Fruit fly (Drosophila melanogaster) whole organism, embryonic: ENCODE data around the gene CG9497.

ENCODE experiments used
- Adf1 ChIP-seq: fragments of 200-800 bp; sonication (Bioruptor generic); IDR thresholded peaks from 2 replicates; pipeline ENCODE4 v1.3.6; 2022; ENCODE audit warnings: missing biosample characterization, missing genetic modification characterization
- B-H2 ChIP-seq: fragments of 200-800 bp; sonication (Bioruptor generic); optimal IDR thresholded peaks from 2 replicates; lab custom pipeline; 2018; ENCODE audit warnings: missing biosample characterization, mild to moderate bottlenecking, missing genetic modification characterization
- BtbVII ChIP-seq: fragments of 200-800 bp; sonication (Bioruptor generic); optimal IDR thresholded peaks from 3 replicates; lab custom pipeline; 2017; ENCODE audit warnings: missing biosample characterization, mild to moderate bottlenecking, missing genetic modification characterization
- CG10209 ChIP-seq: fragments of 200-800 bp; sonication (Bioruptor generic); optimal IDR thresholded peaks from 3 replicates; lab custom pipeline; 2017; ENCODE audit warnings: missing biosample characterization, mild to moderate bottlenecking, missing genetic modification characterization, missing genetic modification reagents
- CG1024 ChIP-seq: fragments of 200-800 bp; sonication (Bioruptor generic); IDR thresholded peaks from 2 replicates; pipeline ENCODE4 v1.3.6; 2022; ENCODE audit warnings: missing biosample characterization, missing genetic modification characterization
- CG10274 ChIP-seq: fragments of 200-800 bp; sonication (Bioruptor generic); optimal IDR thresholded peaks from 3 replicates; lab custom pipeline; 2017; ENCODE audit warnings: missing biosample characterization, mild to moderate bottlenecking, missing genetic modification characterization
- CG11093 ChIP-seq: fragments of 200-800 bp; sonication (Bioruptor generic); IDR thresholded peaks from 3 replicates; pipeline ENCODE4 v1.3.6; 2022; ENCODE audit warnings: missing biosample characterization, missing genetic modification characterization
- CG14667 ChIP-seq: fragments of 200-800 bp; sonication (Bioruptor generic); IDR thresholded peaks from 2 replicates; pipeline ENCODE4 v1.3.6; 2022; ENCODE audit warnings: missing biosample characterization, missing genetic modification characterization
- CG1602 ChIP-seq: fragments of 200-800 bp; sonication (Bioruptor generic); optimal IDR thresholded peaks from 3 replicates; lab custom pipeline; 2016; ENCODE audit warnings: missing biosample characterization, missing genetic modification characterization
- CG1792 ChIP-seq: fragments of 200-800 bp; sonication (Bioruptor generic); optimal IDR thresholded peaks from 2 replicates; lab custom pipeline; 2016; ENCODE audit warnings: missing biosample characterization, missing genetic modification characterization
- CG2120 ChIP-seq: fragments of 200-800 bp; sonication (Bioruptor generic); optimal IDR thresholded peaks from 3 replicates; lab custom pipeline; 2016; ENCODE audit warnings: missing biosample characterization, missing genetic modification characterization
- CG2199 ChIP-seq: fragments of 200-800 bp; sonication (Bioruptor generic); IDR thresholded peaks from 3 replicates; pipeline ENCODE4 v1.3.6; 2022; ENCODE audit warnings: missing biosample characterization, missing genetic modification characterization
- CG2875 ChIP-seq: fragments of 200-800 bp; sonication (Bioruptor generic); optimal IDR thresholded peaks from 2 replicates; lab custom pipeline; 2017; ENCODE audit warnings: missing biosample characterization, mild to moderate bottlenecking, missing genetic modification characterization, missing genetic modification reagents
- CG3995 ChIP-seq: fragments of 200-800 bp; sonication (Bioruptor generic); optimal IDR thresholded peaks from 3 replicates; lab custom pipeline; 2016; ENCODE audit warnings: missing biosample characterization, missing genetic modification characterization
- CG4404 ChIP-seq: fragments of 200-800 bp; sonication (Bioruptor generic); IDR thresholded peaks from 2 replicates; pipeline ENCODE4 v1.3.6; 2022; ENCODE audit warnings: missing biosample characterization, missing genetic modification characterization
- CG4617 ChIP-seq: fragments of 200-800 bp; sonication (Bioruptor generic); optimal IDR thresholded peaks from 3 replicates; lab custom pipeline; 2016; ENCODE audit warnings: missing biosample characterization, missing genetic modification characterization, borderline replicate concordance
- CG6254 ChIP-seq: fragments of 200-800 bp; sonication (Bioruptor generic); optimal IDR thresholded peaks from 3 replicates; lab custom pipeline; 2017; ENCODE audit warnings: mild to moderate bottlenecking, missing biosample characterization, missing genetic modification reagents, missing genetic modification characterization
- CG6272 ChIP-seq: fragments of 200-800 bp; sonication (Bioruptor generic); IDR thresholded peaks from 2 replicates; pipeline ENCODE4 v1.3.6; 2022; ENCODE audit warnings: missing biosample characterization, missing genetic modification characterization
- CG7928 ChIP-seq: fragments of 200-800 bp; sonication (Bioruptor generic); optimal IDR thresholded peaks from 2 replicates; lab custom pipeline; 2017; ENCODE audit warnings: missing biosample characterization, mild to moderate bottlenecking, missing genetic modification characterization
- CHES-1-like ChIP-seq: fragments of 200-800 bp; sonication (Bioruptor generic); optimal IDR thresholded peaks from 2 replicates; lab custom pipeline; 2016; ENCODE audit warnings: missing biosample characterization, missing genetic modification characterization
- Dip2 ChIP-seq: fragments of 200-800 bp; sonication (Bioruptor generic); IDR thresholded peaks from 2 replicates; pipeline ENCODE4 v1.3.6; 2022; ENCODE audit warnings: missing biosample characterization, missing genetic modification characterization
- Doc2 ChIP-seq: fragments of 200-800 bp; sonication (Bioruptor generic); IDR thresholded peaks from 2 replicates; pipeline ENCODE4 v1.3.6; 2022; ENCODE audit warnings: missing biosample characterization, missing genetic modification characterization
- Hand ChIP-seq: fragments of 200-800 bp; sonication (Bioruptor generic); optimal IDR thresholded peaks from 2 replicates; lab custom pipeline; 2017; ENCODE audit warnings: mild to moderate bottlenecking, missing biosample characterization, missing genetic modification reagents, missing genetic modification characterization
- Meics ChIP-seq: fragments of 200-800 bp; sonication (Bioruptor generic); optimal IDR thresholded peaks from 2 replicates; lab custom pipeline; 2017; ENCODE audit warnings: missing biosample characterization, mild to moderate bottlenecking, missing genetic modification characterization
- Mes4 ChIP-seq: fragments of 200-800 bp; sonication (Bioruptor generic); optimal IDR thresholded peaks from 2 replicates; lab custom pipeline; 2016; ENCODE audit warnings: missing biosample characterization, missing genetic modification characterization
- NFAT ChIP-seq: fragments of 200-800 bp; sonication (Bioruptor generic); IDR thresholded peaks from 2 replicates; pipeline ENCODE4 v1.3.6; 2022; ENCODE audit warnings: missing biosample characterization, missing genetic modification characterization
- Oaz ChIP-seq: fragments of 200-800 bp; sonication (Bioruptor generic); IDR thresholded peaks from 2 replicates; pipeline ENCODE4 v1.3.6; 2022; ENCODE audit warnings: missing biosample characterization, missing genetic modification characterization
- Opbp ChIP-seq: fragments of 200-800 bp; sonication (Bioruptor generic); IDR thresholded peaks from 3 replicates; pipeline ENCODE4 v1.3.6; 2022; ENCODE audit warnings: missing biosample characterization, missing genetic modification characterization; ENCODE audit not compliant: partially characterized antibody
- Optix ChIP-seq: fragments of 200-800 bp; sonication (Bioruptor generic); IDR thresholded peaks from 3 replicates; pipeline ENCODE4 v1.3.6; 2022; ENCODE audit warnings: missing biosample characterization, missing genetic modification characterization
- PHDP ChIP-seq: fragments of 200-800 bp; sonication (Bioruptor generic); optimal IDR thresholded peaks from 3 replicates; lab custom pipeline; 2018; ENCODE audit warnings: missing biosample characterization, mild to moderate bottlenecking, missing genetic modification characterization, moderate library complexity
- Ravus ChIP-seq: fragments of 200-800 bp; sonication (Bioruptor generic); IDR thresholded peaks from 2 replicates; pipeline ENCODE4 v1.3.6; 2022; ENCODE audit warnings: missing biosample characterization, missing genetic modification characterization
- Sox100B ChIP-seq: fragments of 200-800 bp; sonication (Bioruptor generic); optimal IDR thresholded peaks from 3 replicates; lab custom pipeline; 2018; ENCODE audit warnings: missing biosample characterization, mild to moderate bottlenecking, missing genetic modification characterization
- Sry-δ ChIP-seq: fragments of 200-800 bp; sonication (Bioruptor generic); optimal IDR thresholded peaks from 2 replicates; lab custom pipeline; 2016; ENCODE audit warnings: missing biosample characterization, missing genetic modification characterization
- Taf1 ChIP-seq: fragments of 200-800 bp; sonication (Bioruptor generic); IDR thresholded peaks from 2 replicates; pipeline ENCODE4 v1.3.6; 2022; ENCODE audit warnings: missing biosample characterization, missing genetic modification characterization
- amos ChIP-seq: fragments of 200-800 bp; sonication (Bioruptor generic); IDR thresholded peaks from 2 replicates; pipeline ENCODE4 v1.3.6; 2022; ENCODE audit warnings: missing biosample characterization, missing genetic modification characterization; ENCODE audit not compliant: partially characterized antibody
- bigmax ChIP-seq: fragments of 200-800 bp; sonication (Bioruptor generic); optimal IDR thresholded peaks from 2 replicates; lab custom pipeline; 2018; ENCODE audit warnings: missing biosample characterization, mild to moderate bottlenecking, missing genetic modification characterization
- caup ChIP-seq: fragments of 200-800 bp; sonication (Bioruptor generic); optimal IDR thresholded peaks from 3 replicates; lab custom pipeline; 2017; ENCODE audit warnings: missing biosample characterization, mild to moderate bottlenecking, missing genetic modification characterization, moderate library complexity; ENCODE audit not compliant: severe bottlenecking
- fu2 ChIP-seq: fragments of 200-800 bp; sonication (Bioruptor generic); optimal IDR thresholded peaks from 2 replicates; lab custom pipeline; 2016; ENCODE audit warnings: missing biosample characterization, missing genetic modification characterization
- gem ChIP-seq: fragments of 200-800 bp; sonication (Bioruptor generic); optimal IDR thresholded peaks from 2 replicates; lab custom pipeline; 2019; ENCODE audit warnings: missing biosample characterization, mild to moderate bottlenecking, missing genetic modification characterization, moderate library complexity
- ind ChIP-seq: fragments of 200-800 bp; sonication (Bioruptor generic); optimal IDR thresholded peaks from 3 replicates; lab custom pipeline; 2016; ENCODE audit warnings: missing biosample characterization, missing genetic modification characterization
- luna ChIP-seq: fragments of 200-800 bp; sonication (Bioruptor generic); optimal IDR thresholded peaks from 2 replicates; lab custom pipeline; 2016; ENCODE audit warnings: missing biosample characterization, missing genetic modification characterization
- mirr ChIP-seq: fragments of 200-800 bp; sonication (Bioruptor generic); optimal IDR thresholded peaks from 3 replicates; lab custom pipeline; 2018; ENCODE audit warnings: missing biosample characterization, mild to moderate bottlenecking, missing genetic modification characterization
- nerfin-1 ChIP-seq: fragments of 200-800 bp; sonication (Bioruptor generic); optimal IDR thresholded peaks from 3 replicates; lab custom pipeline; 2019; ENCODE audit warnings: missing biosample characterization, mild to moderate bottlenecking, missing genetic modification characterization, moderate library complexity
- pho ChIP-seq: fragments of 200-800 bp; sonication (Bioruptor generic); optimal IDR thresholded peaks from 2 replicates; lab custom pipeline; 2016; ENCODE audit warnings: missing biosample characterization, missing genetic modification characterization
- row ChIP-seq: fragments of 200-800 bp; sonication (Bioruptor generic); IDR thresholded peaks from 3 replicates; pipeline ENCODE4 v1.3.6; 2022; ENCODE audit warnings: missing biosample characterization, missing genetic modification characterization
- run ChIP-seq: fragments of 200-800 bp; sonication (Bioruptor generic); optimal IDR thresholded peaks from 3 replicates; lab custom pipeline; 2018; ENCODE audit warnings: missing biosample characterization, mild to moderate bottlenecking, missing genetic modification characterization
- sens-2 ChIP-seq: fragments of 200-800 bp; sonication (Bioruptor generic); IDR thresholded peaks from 2 replicates; pipeline ENCODE4 v1.3.6; 2022; ENCODE audit warnings: missing biosample characterization, missing genetic modification characterization
- sima ChIP-seq: fragments of 200-800 bp; sonication (Bioruptor generic); optimal IDR thresholded peaks from 2 replicates; lab custom pipeline; 2016; ENCODE audit warnings: missing biosample characterization, missing genetic modification characterization
- sqz ChIP-seq: fragments of 200-800 bp; sonication (Bioruptor generic); optimal IDR thresholded peaks from 3 replicates; lab custom pipeline; 2018; ENCODE audit warnings: missing biosample characterization, mild to moderate bottlenecking, missing genetic modification characterization
- tap ChIP-seq: fragments of 200-800 bp; optimal IDR thresholded peaks from 3 replicates; lab custom pipeline; 2019; ENCODE audit warnings: missing biosample characterization, mild to moderate bottlenecking, missing genetic modification characterization, moderate library complexity
- zfh2 ChIP-seq: fragments of 200-800 bp; sonication (Bioruptor generic); optimal IDR thresholded peaks from 2 replicates; lab custom pipeline; 2016; ENCODE audit warnings: missing biosample characterization, missing genetic modification characterization

The CG9497 gene

DNA sequence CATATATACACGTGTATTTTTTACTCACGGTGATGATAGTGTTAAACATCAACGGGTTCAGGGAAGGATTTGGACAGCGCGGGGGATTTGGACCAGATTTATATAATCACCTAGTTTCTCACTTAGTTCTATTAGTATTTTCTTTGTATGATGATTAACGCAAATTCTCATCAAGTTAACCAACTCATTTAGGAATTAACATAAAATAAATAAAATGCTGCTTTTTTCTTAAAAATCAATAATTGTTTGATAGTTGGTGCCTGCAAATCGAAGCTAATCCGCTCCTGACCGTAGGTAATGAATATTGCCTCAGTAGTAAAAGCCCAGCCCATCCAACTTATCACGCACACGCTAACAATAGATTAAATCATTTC is 3.6 kb upstream of the CG9497 start (continued):
- TF ChIP-seq NFAT (GFP tag; lab: Robert Waterston, UW), result peak; percentile 65
- peak; percentile 82 for TF ChIP-seq CG10209 (GFP tag; lab: Kevin White, UChicago)
- no peak for TF ChIP-seq CG6254 (GFP tag; lab: Kevin White, UChicago)
- peak; percentile 34 for TF ChIP-seq Sry-δ (GFP tag; lab: Kevin White, UChicago)
- TF ChIP-seq pho (GFP tag; lab: Kevin White, UChicago), result peak; percentile 75
- TF ChIP-seq CG4617 (GFP tag; lab: Kevin White, UChicago), result peak; percentile 38
- peak; percentile 79 for TF ChIP-seq Sox100B (GFP tag; lab: Kevin White, UChicago)
- TF ChIP-seq CHES-1-like (GFP tag; lab: Kevin White, UChicago), result peak; percentile 83
- TF ChIP-seq Oaz (GFP tag; lab: Robert Waterston, UW), result peak; percentile 70
- peak; percentile 88 for TF ChIP-seq B-H2 (GFP tag; lab: Kevin White, UChicago)
- peak; percentile 80; the same call in 2 of the 3 replicates for TF ChIP-seq CG11093 (GFP tag; lab: Robert Waterston, UW)
- peak; percentile 84 for TF ChIP-seq caup
- TF ChIP-seq nerfin-1, result peak; percentile 70
- TF ChIP-seq Ravus, result peak; percentile 77
- TF ChIP-seq sima (GFP tag; lab: Kevin White, UChicago), result peak; percentile 45
- TF ChIP-seq tap, result peak; percentile 78
- peak; percentile 64 for TF ChIP-seq CG10274 (GFP tag; lab: Kevin White, UChicago)
- TF ChIP-seq CG2120 (GFP tag; lab: Kevin White, UChicago), result peak; percentile 97
- peak; percentile 90 for TF ChIP-seq zfh2 (GFP tag; lab: Kevin White, UChicago)
- no peak for TF ChIP-seq sens-2 (GFP tag; lab: Robert Waterston, UW)
- TF ChIP-seq CG7928 (GFP tag; lab: Kevin White, UChicago), result peak; percentile 52
- peak; percentile 92 for TF ChIP-seq gem (tag; lab: Kevin White, UChicago)
- peak; percentile 73 for TF ChIP-seq luna (GFP tag; lab: Kevin White, UChicago)
- TF ChIP-seq CG2875, result no peak
- peak; percentile 65 for TF ChIP-seq Adf1
- TF ChIP-seq CG1024, result peak; percentile 41
- peak; percentile 59 for TF ChIP-seq run (tag; lab: Kevin White, UChicago)
- peak; percentile 38; the same call in 1 of the 2 replicates for TF ChIP-seq amos (GFP tag; lab: Robert Waterston, UW)
- no peak for TF ChIP-seq CG2199
- TF ChIP-seq PHDP (tag; lab: Kevin White, UChicago), result peak; percentile 83
- peak; percentile 87 for TF ChIP-seq Meics (GFP tag; lab: Kevin White, UChicago)
- peak; percentile 16 for TF ChIP-seq Mes4 (GFP tag; lab: Kevin White, UChicago)
- peak; percentile 85 for TF ChIP-seq ind (GFP tag; lab: Kevin White, UChicago)
- TF ChIP-seq CG6272 (GFP tag; lab: Robert Waterston, UW), result peak; percentile 88
- peak; percentile 25 for TF ChIP-seq mirr (GFP tag; lab: Kevin White, UChicago)
- no peak for TF ChIP-seq bigmax (GFP tag; lab: Kevin White, UChicago)
- peak; percentile 66 for TF ChIP-seq Hand
- peak; percentile 86 for TF ChIP-seq CG4404 (GFP tag; lab: Robert Waterston, UW)
- TF ChIP-seq sqz, result peak; percentile 45
- peak; percentile 83 for TF ChIP-seq BtbVII (GFP tag; lab: Kevin White, UChicago)
- TF ChIP-seq Optix (GFP tag; lab: Robert Waterston, UW), result peak; percentile 63; the same call in 2 of the 3 replicates
- TF ChIP-seq Opbp, result no peak; the same call in 2 of the 3 replicates
- no peak for TF ChIP-seq Dip2
- peak; percentile 76 for TF ChIP-seq CG1792
- peak; percentile 63 for TF ChIP-seq Doc2 (GFP tag; lab: Robert Waterston, UW)
- peak; percentile 74 for TF ChIP-seq CG14667 (GFP tag; lab: Robert Waterston, UW)
- TF ChIP-seq fu2 (GFP tag; lab: Kevin White, UChicago), result peak; percentile 77
- TF ChIP-seq CG1602 (GFP tag; lab: Kevin White, UChicago), result peak; percentile 77
- peak; percentile 96 for TF ChIP-seq row (GFP tag; lab: Robert Waterston, UW)
- TF ChIP-seq Taf1 (GFP tag; lab: Robert Waterston, UW), result peak; percentile 90
- TF ChIP-seq CG3995, result peak; percentile 44
